Fruit fly (Drosophila melanogaster) whole organism, embryonic: ENCODE data around the gene zye.
A peak's percentile ranks its signal among the peaks of the same experiment; 100 is the strongest.

Experiments used
- CG1024 ChIP-seq: fragments of 200-800 bp; sonication (Bioruptor generic); IDR thresholded peaks from 2 replicates; pipeline ENCODE4 v1.3.6; 2022; ENCODE audit warnings: missing biosample characterization, missing genetic modification characterization
- CG10654 ChIP-seq: fragments of 200-800 bp; sonication (Bioruptor generic); optimal IDR thresholded peaks from 2 replicates; lab custom pipeline; 2016; ENCODE audit warnings: missing biosample characterization, missing genetic modification characterization
- CG11247 ChIP-seq: fragments of 200-800 bp; sonication (Bioruptor generic); IDR thresholded peaks from 2 replicates; pipeline ENCODE4 v1.3.6; 2022; ENCODE audit warnings: missing biosample characterization, missing genetic modification characterization
- CG12104 ChIP-seq: fragments of 200-800 bp; sonication (Bioruptor generic); optimal IDR thresholded peaks from 3 replicates; lab custom pipeline; 2016; ENCODE audit warnings: missing biosample characterization, missing genetic modification characterization
- CG12219 ChIP-seq: fragments of 200-800 bp; sonication (Bioruptor generic); optimal IDR thresholded peaks from 3 replicates; lab custom pipeline; 2018; ENCODE audit warnings: missing biosample characterization, mild to moderate bottlenecking, missing genetic modification characterization
- CG13287 ChIP-seq: fragments of 200-800 bp; sonication (Bioruptor generic); IDR thresholded peaks from 2 replicates; pipeline ENCODE4 v1.3.6; 2022; ENCODE audit warnings: missing biosample characterization, missing genetic modification characterization; ENCODE audit not compliant: partially characterized antibody
- CG1529 ChIP-seq: fragments of 200-800 bp; sonication (Bioruptor generic); optimal IDR thresholded peaks from 3 replicates; lab custom pipeline; 2018; ENCODE audit warnings: missing biosample characterization, missing genetic modification characterization
- CG15601 ChIP-seq: fragments of 200-800 bp; sonication (Bioruptor generic); optimal IDR thresholded peaks from 3 replicates; lab custom pipeline; 2019; ENCODE audit warnings: missing biosample characterization, mild to moderate bottlenecking, missing genetic modification characterization, moderate library complexity
- CG1603 ChIP-seq: fragments of 200-800 bp; sonication (Bioruptor generic); optimal IDR thresholded peaks from 2 replicates; lab custom pipeline; 2019; ENCODE audit warnings: missing biosample characterization, mild to moderate bottlenecking, missing genetic modification characterization, moderate library complexity
- CG17186 ChIP-seq: fragments of 200-800 bp; sonication (Bioruptor generic); optimal IDR thresholded peaks from 3 replicates; lab custom pipeline; 2017; ENCODE audit warnings: missing biosample characterization, missing genetic modification reagents, missing genetic modification characterization
- CG17802 ChIP-seq: fragments of 200-800 bp; sonication (Bioruptor generic); optimal IDR thresholded peaks from 2 replicates; lab custom pipeline; 2018; ENCODE audit warnings: missing biosample characterization, mild to moderate bottlenecking, missing genetic modification characterization, moderate library complexity
- CG3407 ChIP-seq: fragments of 200-800 bp; sonication (Bioruptor generic); optimal IDR thresholded peaks from 2 replicates; lab custom pipeline; 2018; ENCODE audit warnings: missing biosample characterization, mild to moderate bottlenecking, missing genetic modification characterization
- CG3847 ChIP-seq: fragments of 200-800 bp; sonication (Bioruptor generic); IDR thresholded peaks from 2 replicates; pipeline ENCODE4 v1.3.6; 2022; ENCODE audit warnings: missing biosample characterization, missing genetic modification characterization
- CG4617 ChIP-seq: fragments of 200-800 bp; sonication (Bioruptor generic); optimal IDR thresholded peaks from 3 replicates; lab custom pipeline; 2016; ENCODE audit warnings: missing biosample characterization, missing genetic modification characterization, borderline replicate concordance
- CG4854 ChIP-seq: fragments of 200-800 bp; sonication (Bioruptor generic); optimal IDR thresholded peaks from 2 replicates; lab custom pipeline; 2016; ENCODE audit warnings: missing biosample characterization, missing genetic modification characterization, inconsistent platforms
- CG5245 ChIP-seq: fragments of 200-800 bp; sonication (Bioruptor generic); optimal IDR thresholded peaks from 3 replicates; lab custom pipeline; 2016; ENCODE audit warnings: missing biosample characterization, missing genetic modification characterization
- CG6175 ChIP-seq: fragments of 200-800 bp; sonication (Bioruptor generic); IDR thresholded peaks from 3 replicates; pipeline ENCODE4 v1.3.6; 2022; ENCODE audit warnings: missing biosample characterization, missing genetic modification characterization
- CG7987 ChIP-seq: fragments of 200-800 bp; sonication (Bioruptor generic); optimal IDR thresholded peaks from 2 replicates; lab custom pipeline; 2018; ENCODE audit warnings: missing biosample characterization, mild to moderate bottlenecking, missing genetic modification characterization, moderate library complexity
- CG9876 ChIP-seq: fragments of 200-800 bp; sonication (Bioruptor generic); optimal IDR thresholded peaks from 2 replicates; lab custom pipeline; 2016; ENCODE audit warnings: missing biosample characterization, missing genetic modification characterization
- CG9932 ChIP-seq: fragments of 200-800 bp; sonication (Bioruptor generic); IDR thresholded peaks from 2 replicates; pipeline ENCODE4 v1.3.6; 2022; ENCODE audit warnings: missing biosample characterization, missing genetic modification characterization
- CTCF ChIP-seq: fragments of 200-800 bp; sonication (Bioruptor generic); optimal IDR thresholded peaks from 2 replicates; lab custom pipeline; 2017; ENCODE audit warnings: missing biosample characterization, mild to moderate bottlenecking, missing genetic modification characterization, moderate library complexity
- HLH3B ChIP-seq: fragments of 200-800 bp; sonication (Bioruptor generic); IDR thresholded peaks from 2 replicates; pipeline ENCODE4 v1.3.6; 2022; ENCODE audit warnings: missing biosample characterization, missing genetic modification characterization
- HmgZ ChIP-seq: fragments of 200-800 bp; sonication (Bioruptor generic); optimal IDR thresholded peaks from 2 replicates; lab custom pipeline; 2018; ENCODE audit warnings: missing biosample characterization, mild to moderate bottlenecking, missing genetic modification characterization
- Meics ChIP-seq: fragments of 200-800 bp; sonication (Bioruptor generic); optimal IDR thresholded peaks from 2 replicates; lab custom pipeline; 2017; ENCODE audit warnings: missing biosample characterization, mild to moderate bottlenecking, missing genetic modification characterization
- NC2α ChIP-seq: fragments of 200-800 bp; sonication (Bioruptor generic); optimal IDR thresholded peaks from 2 replicates; lab custom pipeline; 2016; ENCODE audit warnings: missing biosample characterization, missing genetic modification characterization
- NfI ChIP-seq: fragments of 200-800 bp; sonication (Bioruptor generic); optimal IDR thresholded peaks from 3 replicates; lab custom pipeline; 2018; ENCODE audit warnings: missing biosample characterization, mild to moderate bottlenecking, missing genetic modification characterization, moderate library complexity
- Optix ChIP-seq: fragments of 200-800 bp; sonication (Bioruptor generic); IDR thresholded peaks from 3 replicates; pipeline ENCODE4 v1.3.6; 2022; ENCODE audit warnings: missing biosample characterization, missing genetic modification characterization
- Pdp1 ChIP-seq, 2 experiments: fragments of 200-800 bp; sonication (Bioruptor generic); optimal IDR thresholded peaks; 3 replicates each; lab custom pipeline; 2016; ENCODE audit warnings: missing biosample characterization in 2 of 2, missing genetic modification characterization in 2 of 2, mild to moderate bottlenecking in 1 of 2, moderate library complexity in 1 of 2
- Six4 ChIP-seq: fragments of 200-800 bp; sonication (Bioruptor generic); optimal IDR thresholded peaks from 2 replicates; lab custom pipeline; 2016; ENCODE audit warnings: missing biosample characterization, missing genetic modification characterization
- Sox100B ChIP-seq: fragments of 200-800 bp; sonication (Bioruptor generic); optimal IDR thresholded peaks from 3 replicates; lab custom pipeline; 2018; ENCODE audit warnings: missing biosample characterization, mild to moderate bottlenecking, missing genetic modification characterization
- Sox102F ChIP-seq: fragments of 200-800 bp; sonication (Bioruptor generic); optimal IDR thresholded peaks from 2 replicates; lab custom pipeline; 2018; ENCODE audit warnings: missing biosample characterization, mild to moderate bottlenecking, missing genetic modification characterization, moderate library complexity
- abd-A ChIP-seq: fragments of 200-800 bp; sonication (Bioruptor generic); optimal IDR thresholded peaks from 3 replicates; lab custom pipeline; 2019; ENCODE audit warnings: missing biosample characterization, mild to moderate bottlenecking, missing genetic modification characterization, moderate library complexity
- bab2 ChIP-seq: fragments of 200-800 bp; sonication (Bioruptor generic); optimal IDR thresholded peaks from 2 replicates; lab custom pipeline; 2016; ENCODE audit warnings: missing biosample characterization, missing genetic modification characterization
- bbx ChIP-seq: fragments of 200-800 bp; sonication (Bioruptor generic); IDR thresholded peaks from 2 replicates; pipeline ENCODE4 v1.3.6; 2022; ENCODE audit warnings: missing biosample characterization, missing genetic modification characterization; ENCODE audit not compliant: partially characterized antibody
- cg ChIP-seq: fragments of 200-800 bp; sonication (Bioruptor generic); optimal IDR thresholded peaks from 3 replicates; lab custom pipeline; 2019; ENCODE audit warnings: missing biosample characterization, mild to moderate bottlenecking, missing genetic modification characterization, moderate library complexity
- chif ChIP-seq, 2 experiments: fragments of 200-800 bp; sonication (Bioruptor generic); optimal IDR thresholded peaks; 3 replicates each; lab custom pipeline; 2016; ENCODE audit warnings: missing biosample characterization in 2 of 2, missing genetic modification characterization in 2 of 2
- dan ChIP-seq: fragments of 200-800 bp; sonication (Bioruptor generic); IDR thresholded peaks from 2 replicates; pipeline ENCODE4 v1.3.6; 2022; ENCODE audit warnings: missing biosample characterization, missing genetic modification characterization
- dati ChIP-seq: fragments of 200-800 bp; sonication (Bioruptor generic); IDR thresholded peaks from 2 replicates; pipeline ENCODE4 v1.3.6; 2022; ENCODE audit warnings: missing biosample characterization, missing genetic modification characterization
- dmrt99B ChIP-seq: fragments of 200-800 bp; sonication (Bioruptor generic); optimal IDR thresholded peaks from 2 replicates; lab custom pipeline; 2018; ENCODE audit warnings: missing biosample characterization, mild to moderate bottlenecking, missing genetic modification characterization, moderate library complexity
- eve ChIP-seq, 2 experiments: fragments of >200 bp; optimal IDR thresholded peaks; 2 replicates each; lab custom pipeline; 2017; ENCODE audit warnings: missing biosample characterization in 2 of 2, missing genetic modification characterization in 2 of 2
- fru ChIP-seq: fragments of >200 bp; optimal IDR thresholded peaks from 2 replicates; lab custom pipeline; 2017
- gsb ChIP-seq: fragments of 200-800 bp; sonication (Bioruptor generic); IDR thresholded peaks from 2 replicates; pipeline ENCODE4 v1.3.6; 2022; ENCODE audit warnings: missing biosample characterization, missing genetic modification characterization
- lola ChIP-seq, 3 experiments: fragments of >200 bp in 2 of 3; fragments of 200-800 bp in 1 of 3; sonication (Bioruptor generic) in 1 of 3; optimal IDR thresholded peaks; 2 replicates each; lab custom pipeline; 2017 to 2019; ENCODE audit warnings: missing biosample characterization in 3 of 3, missing genetic modification characterization in 3 of 3, mild to moderate bottlenecking in 1 of 3, moderate library complexity in 1 of 3
- luna ChIP-seq: fragments of 200-800 bp; sonication (Bioruptor generic); optimal IDR thresholded peaks from 2 replicates; lab custom pipeline; 2016; ENCODE audit warnings: missing biosample characterization, missing genetic modification characterization
- pum ChIP-seq: fragments of 200-800 bp; sonication (Bioruptor generic); optimal IDR thresholded peaks from 2 replicates; lab custom pipeline; 2016; ENCODE audit warnings: missing biosample characterization, missing genetic modification characterization
- rib ChIP-seq: fragments of 200-800 bp; sonication (Bioruptor generic); IDR thresholded peaks from 2 replicates; pipeline ENCODE4 v1.3.6; 2022; ENCODE audit warnings: missing biosample characterization, missing genetic modification characterization
- ro ChIP-seq: fragments of 200-800 bp; sonication (Bioruptor generic); IDR thresholded peaks from 2 replicates; pipeline ENCODE4 v1.3.6; 2022; ENCODE audit warnings: missing biosample characterization, missing genetic modification characterization
- sim ChIP-seq: fragments of 200-800 bp; sonication (Bioruptor generic); IDR thresholded peaks from 2 replicates; pipeline ENCODE4 v1.3.6; 2022; ENCODE audit warnings: missing biosample characterization, missing genetic modification characterization
- sqz ChIP-seq: fragments of 200-800 bp; sonication (Bioruptor generic); optimal IDR thresholded peaks from 3 replicates; lab custom pipeline; 2018; ENCODE audit warnings: missing biosample characterization, mild to moderate bottlenecking, missing genetic modification characterization
- stwl ChIP-seq: fragments of 200-800 bp; sonication (Bioruptor generic); optimal IDR thresholded peaks from 3 replicates; lab custom pipeline; 2018; ENCODE audit warnings: missing biosample characterization, mild to moderate bottlenecking, missing genetic modification characterization, moderate library complexity
- toy ChIP-seq: fragments of 200-800 bp; sonication (Bioruptor generic); IDR thresholded peaks from 2 replicates; pipeline ENCODE4 v1.3.6; 2022; ENCODE audit warnings: missing biosample characterization, missing genetic modification characterization
- trem ChIP-seq: fragments of 200-800 bp; optimal IDR thresholded peaks from 3 replicates; lab custom pipeline; 2019; ENCODE audit warnings: missing biosample characterization, mild to moderate bottlenecking, missing genetic modification characterization, moderate library complexity
- zen ChIP-seq: fragments of 200-800 bp; sonication (Bioruptor generic); optimal IDR thresholded peaks from 3 replicates; lab custom pipeline; 2018; ENCODE audit warnings: missing biosample characterization, mild to moderate bottlenecking, missing genetic modification characterization, moderate library complexity

Gene zye

dm6 chr3L:20430182-20430581 lies 16.8 kb downstream of the zye start, which contains the start of gene CG5262 (continued):
- TF ChIP-seq bab2 (no peak), CG1529 (GFP tag; lab: Kevin White, UChicago) (no peak), CG1024 (GFP tag; lab: Robert Waterston, UW) (no peak), rib (GFP tag; lab: Robert Waterston, UW) (no peak), CG12104 (GFP tag; lab: Kevin White, UChicago) (no peak), eve (GFP tag; optimal IDR thresholded peaks at IDR 0.05; lab: Kevin White, UChicago) (no peak), lola (GFP tag; optimal IDR thresholded peaks at IDR 0.05; lab: Kevin White, UChicago) (no peak), CG4617 (GFP tag; lab: Kevin White, UChicago) (peak; percentile 83), CG3847 (GFP tag; lab: Robert Waterston, UW) (no peak), CG17186 (peak; percentile 21), pum (GFP tag; lab: Kevin White, UChicago) (no peak), Pdp1 (GFP tag; optimal IDR thresholded peaks at IDR 0.05; lab: Kevin White, UChicago) (peak in 1 of 2 experiments; percentile 55), CG9932 (GFP tag; lab: Robert Waterston, UW) (no peak), CG12219 (GFP tag; lab: Kevin White, UChicago) (no peak), CG10654 (GFP tag; lab: Kevin White, UChicago) (no peak), luna (GFP tag; lab: Kevin White, UChicago) (no peak), CG7987 (GFP tag; lab: Kevin White, UChicago) (no peak), abd-A (tag; lab: Kevin White, UChicago) (no peak), sqz (GFP tag; lab: Kevin White, UChicago) (no peak), stwl (tag; lab: Kevin White, UChicago) (peak; percentile 79), dmrt99B (tag; lab: Kevin White, UChicago) (no peak), Six4 (no peak), HLH3B (GFP tag; lab: Robert Waterston, UW) (no peak), dan (no peak), Sox102F (GFP tag; lab: Kevin White, UChicago) (no peak), ro (GFP tag; lab: Robert Waterston, UW) (no peak), CG1603 (no peak), dati (no peak), trem (tag; lab: Kevin White, UChicago) (peak; percentile 66), CG5245 (GFP tag; lab: Kevin White, UChicago) (no peak), cg (GFP tag; lab: Kevin White, UChicago) (no peak), NC2α (GFP tag; lab: Kevin White, UChicago) (no peak), chif (GFP tag; optimal IDR thresholded peaks at IDR 0.05; lab: Kevin White, UChicago) (no peak), NfI (GFP tag; lab: Kevin White, UChicago) (no peak), toy (no peak), gsb (GFP tag; lab: Robert Waterston, UW) (no peak), CG17802 (tag; lab: Kevin White, UChicago) (no peak), CTCF (GFP tag; lab: Kevin White, UChicago) (peak; percentile 31), bbx (GFP tag; lab: Robert Waterston, UW) (peak; percentile 37), Sox100B (GFP tag; lab: Kevin White, UChicago) (no peak), CG9876 (GFP tag; lab: Kevin White, UChicago) (no peak), CG13287 (GFP tag; lab: Robert Waterston, UW) (peak; percentile 45; the same call in 1 of the 2 replicates), HmgZ (peak; percentile 47), sim (GFP tag; lab: Robert Waterston, UW) (no peak), Meics (GFP tag; lab: Kevin White, UChicago) (no peak), CG3407 (no peak), Optix (GFP tag; lab: Robert Waterston, UW) (no peak), CG11247 (GFP tag; lab: Robert Waterston, UW) (no peak), CG15601 (tag; lab: Kevin White, UChicago) (no peak), fru (lab: Kevin White, UChicago) (no peak), CG6175 (GFP tag; lab: Robert Waterston, UW) (no peak), CG4854 (GFP tag; lab: Kevin White, UChicago) (no peak), zen (tag; lab: Kevin White, UChicago) (peak; percentile 19)
